Fruit fly (Drosophila melanogaster): ENCODE measurements around the gene CG7384.

CG7384 gene

DNA sequence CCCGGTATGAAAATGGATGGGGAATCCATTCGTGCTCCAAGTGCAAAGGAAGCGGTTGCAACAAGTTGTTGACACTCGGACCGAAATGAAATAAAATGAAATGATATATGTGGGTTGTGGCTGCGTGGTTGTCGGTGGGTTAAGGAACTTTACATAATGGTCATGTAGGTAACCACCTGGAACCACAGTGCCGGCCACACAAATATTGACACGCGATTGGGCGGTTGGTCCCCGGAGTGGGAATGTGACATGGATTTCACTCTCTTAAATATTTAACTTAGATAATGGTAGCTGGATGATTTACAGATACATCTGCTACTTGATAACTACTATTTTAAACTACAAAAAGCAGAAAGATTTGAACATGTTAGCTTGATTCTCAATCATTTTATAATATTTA, 5.4 kb downstream of the CG7384 start (continued):
- peak; percentile 24 for TF ChIP-seq Vsx1 (GFP tag; optimal IDR thresholded peaks at IDR 0.05)
- TF ChIP-seq CG16779 (GFP tag; IDR thresholded peaks at IDR 0.05), result no peak
- TF ChIP-seq CG7928 (GFP tag; optimal IDR thresholded peaks at IDR 0.05), result no peak
- TF ChIP-seq bcd (GFP tag; optimal IDR thresholded peaks at IDR 0.05), result no peak
- peak; percentile 29 for TF ChIP-seq odd (GFP tag; optimal IDR thresholded peaks at IDR 0.05)
- TF ChIP-seq CG9797 (GFP tag; optimal IDR thresholded peaks at IDR 0.05), result no peak
- no peak for TF ChIP-seq crc (GFP tag; optimal IDR thresholded peaks at IDR 0.05)
- peak; percentile 41 for TF ChIP-seq CG1233 (GFP tag; optimal IDR thresholded peaks at IDR 0.05)
- no peak for TF ChIP-seq Neu2 (GFP tag; optimal IDR thresholded peaks at IDR 0.05; ENCODE audit: borderline replicate concordance)
- TF ChIP-seq wek (GFP tag; optimal IDR thresholded peaks at IDR 0.05), result peak; percentile 46
- TF ChIP-seq CG8388 (GFP tag; optimal IDR thresholded peaks at IDR 0.05), result no peak
- TF ChIP-seq CG18011 (GFP tag; optimal IDR thresholded peaks at IDR 0.05), result no peak
- no peak for TF ChIP-seq CG10543 (GFP tag; optimal IDR thresholded peaks at IDR 0.05)
- no peak for TF ChIP-seq Dip3 (GFP tag; optimal IDR thresholded peaks at IDR 0.05)
- TF ChIP-seq Meics (GFP tag; optimal IDR thresholded peaks at IDR 0.05), result no peak
- TF ChIP-seq Mad (GFP tag; optimal IDR thresholded peaks at IDR 0.05), result no peak
- no peak for TF ChIP-seq CG1832 (GFP tag; optimal IDR thresholded peaks at IDR 0.05)
- peak; percentile 75 for TF ChIP-seq Med (GFP tag)
- no peak for TF ChIP-seq CG12942 (GFP tag; optimal IDR thresholded peaks at IDR 0.05)
- TF ChIP-seq C15 (GFP tag; IDR thresholded peaks at IDR 0.05), result no peak
- peak; percentile 16 for TF ChIP-seq CG2712 (tag; optimal IDR thresholded peaks at IDR 0.05)
- TF ChIP-seq CG11695 (GFP tag; IDR thresholded peaks at IDR 0.05), result no peak
- TF ChIP-seq CG14965 (GFP tag; optimal IDR thresholded peaks at IDR 0.05; ENCODE audit: borderline replicate concordance), result no peak
- TF ChIP-seq eyg (GFP tag; optimal IDR thresholded peaks at IDR 0.05), result no peak
- no peak for TF ChIP-seq ap (GFP tag; IDR thresholded peaks at IDR 0.05)
- TF ChIP-seq croc (GFP tag; conservative IDR thresholded peaks at IDR 0.05), result no peak
- TF ChIP-seq sqz (GFP tag; optimal IDR thresholded peaks at IDR 0.05), result peak; percentile 34
- TF ChIP-seq scrt (GFP tag; optimal IDR thresholded peaks at IDR 0.05), result no peak
- TF ChIP-seq CG10979 (tag; optimal IDR thresholded peaks at IDR 0.05), result peak; percentile 12
- TF ChIP-seq CG33213 (GFP tag; optimal IDR thresholded peaks at IDR 0.05), result no peak
- TF ChIP-seq MBD-R2 (GFP tag; IDR thresholded peaks at IDR 0.05), result no peak
- peak; percentile 8 for TF ChIP-seq Atf3 (GFP tag; optimal IDR thresholded peaks at IDR 0.05)
- TF ChIP-seq CG4424 (GFP tag; optimal IDR thresholded peaks at IDR 0.05), result no peak
- TF ChIP-seq H15 (GFP tag; IDR thresholded peaks at IDR 0.05), result no peak
- no peak for TF ChIP-seq CG7963 (GFP tag; IDR thresholded peaks at IDR 0.05; ENCODE audit: partially characterized antibody)
- TF ChIP-seq cad (GFP tag; optimal IDR thresholded peaks at IDR 0.05), result no peak
- TF ChIP-seq D19B (GFP tag; optimal IDR thresholded peaks at IDR 0.05), result no peak
- no peak for TF ChIP-seq CG15479 (GFP tag; optimal IDR thresholded peaks at IDR 0.05)
- no peak for TF ChIP-seq CG32772 (GFP tag; IDR thresholded peaks at IDR 0.05)
- no peak for TF ChIP-seq E2f2 (GFP tag; IDR thresholded peaks at IDR 0.05)
- no peak for TF ChIP-seq Antp (GFP tag; optimal IDR thresholded peaks at IDR 0.05)
- peak; percentile 19 for TF ChIP-seq Hsf (GFP tag; optimal IDR thresholded peaks at IDR 0.05)
- no peak for TF ChIP-seq CG6272 (GFP tag; IDR thresholded peaks at IDR 0.05)
- TF ChIP-seq slou (GFP tag; optimal IDR thresholded peaks at IDR 0.05), result no peak
- TF ChIP-seq Chrac-16 (GFP tag; optimal IDR thresholded peaks at IDR 0.05), result no peak
- peak; percentile 22 for TF ChIP-seq CG2875 (GFP tag; optimal IDR thresholded peaks at IDR 0.05)
- TF ChIP-seq CG12071 (GFP tag; optimal IDR thresholded peaks at IDR 0.05), result no peak
- TF ChIP-seq Usf (GFP tag; optimal IDR thresholded peaks at IDR 0.05), result no peak
- TF ChIP-seq sc (optimal IDR thresholded peaks at IDR 0.05), result no peak
- TF ChIP-seq sc (GFP tag; optimal IDR thresholded peaks at IDR 0.05), result peak; percentile 44
- TF ChIP-seq NK7.1 (GFP tag; optimal IDR thresholded peaks at IDR 0.05), result no peak
- peak; percentile 27; the same call in 1 of the 2 replicates for TF ChIP-seq ara (GFP tag; IDR thresholded peaks at IDR 0.05)
